Fruit fly (Drosophila melanogaster) whole organism: Measurements from ENCODE around the gene CG3437.

Experiments
- CG8478 ChIP-seq: fragments of >200 bp; optimal IDR thresholded peaks from 2 replicates; lab custom pipeline; 2018; ENCODE audit warnings: inconsistent platforms
- Dll ChIP-seq: fragments of >200 bp; optimal IDR thresholded peaks from 2 replicates; lab custom pipeline; 2017
- pan ChIP-seq: fragments of >200 bp; optimal IDR thresholded peaks from 2 replicates; lab custom pipeline; 2017
- psq ChIP-seq: fragments of >200 bp; optimal IDR thresholded peaks from 2 replicates; lab custom pipeline; 2017
- usp ChIP-seq: fragments of >200 bp; optimal IDR thresholded peaks from 2 replicates; lab custom pipeline; 2017; ENCODE audit warnings: missing biosample characterization, missing genetic modification characterization, mixed read lengths

DNA sequence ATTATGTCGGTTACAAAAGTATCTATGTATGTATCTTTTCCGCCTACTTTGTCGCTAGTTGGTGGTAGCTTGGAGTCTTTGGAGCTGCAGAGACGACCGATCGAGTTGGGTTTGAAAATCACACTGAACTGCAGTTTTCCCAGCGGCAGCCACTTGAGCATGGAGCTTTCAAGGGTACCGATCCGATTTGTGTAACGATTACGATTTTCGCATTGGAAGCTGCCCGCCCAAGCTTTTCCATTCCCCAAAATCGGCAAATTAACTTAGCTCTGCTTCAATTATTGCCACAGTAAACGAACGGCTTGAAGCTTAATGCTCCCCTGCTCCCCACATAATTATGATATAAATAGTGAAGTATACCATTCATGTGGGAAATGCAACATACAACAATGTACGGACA lies 31.7 kb upstream of the CG3437 start, which contains the start of gene CG32036:
- TF ChIP-seq Dll (lab: Kevin White, UChicago) (no peak), pan (lab: Kevin White, UChicago) (no peak), psq (lab: Kevin White, UChicago) (no peak), CG8478 (lab: Kevin White, UChicago) (no peak), usp (GFP tag; lab: Kevin White, UChicago) (no peak)
